Fruit fly (Drosophila melanogaster): ENCODE data around the gene RhoGAP68F.
A peak's percentile ranks its signal among the peaks of the same experiment; 100 is the strongest.

The RhoGAP68F gene

dm6 chr3L:12113589-12113988 lies 25.1 kb upstream of the RhoGAP68F start:
- no peak for TF ChIP-seq noc (tag; optimal IDR thresholded peaks at IDR 0.05)

- no peak for TF ChIP-seq noc (tag; optimal IDR thresholded peaks at IDR 0.05)
These were observed 24.5 kb upstream of the RhoGAP68F start for dm6 chr3L:12114188-12114587.

dm6 chr3L:12115103-12115502 lies 23.6 kb upstream of the RhoGAP68F start:
- no peak for TF ChIP-seq noc (tag; optimal IDR thresholded peaks at IDR 0.05)

- no peak for TF ChIP-seq noc (tag; optimal IDR thresholded peaks at IDR 0.05)
These were observed 22.5 kb upstream of the RhoGAP68F start, which contains the start of gene vers for dm6 chr3L:12115966-12116735. vers (plus strand) TSS chr3L:12116101.

dm6 chr3L:12118156-12118555 lies 20.5 kb upstream of the RhoGAP68F start, which contains the start of gene ssp:
ssp (plus strand) TSS chr3L:12118257.
- no peak for TF ChIP-seq noc (tag; optimal IDR thresholded peaks at IDR 0.05)

dm6 chr3L:12118631-12119030 lies 20.0 kb upstream of the RhoGAP68F start:
- no peak for TF ChIP-seq noc (tag; optimal IDR thresholded peaks at IDR 0.05)

- no peak for TF ChIP-seq noc (tag; optimal IDR thresholded peaks at IDR 0.05)
These were observed 18.7 kb upstream of the RhoGAP68F start, which contains the start of gene CG11560 for dm6 chr3L:12119875-12120485. CG11560 (plus strand) TSS chr3L:12120019.

- no peak for TF ChIP-seq noc (tag; optimal IDR thresholded peaks at IDR 0.05)
These were observed 15.8 kb upstream of the RhoGAP68F start for dm6 chr3L:12122891-12123290.

- no peak for TF ChIP-seq noc (tag; optimal IDR thresholded peaks at IDR 0.05)
These were observed 14.5 kb upstream of the RhoGAP68F start for dm6 chr3L:12124138-12124583.

dm6 chr3L:12124975-12125374 lies 13.7 kb upstream of the RhoGAP68F start, which contains the start of gene yps:
yps (minus strand) TSS chr3L:12125150.
- TF ChIP-seq noc (tag; optimal IDR thresholded peaks at IDR 0.05): peak; percentile 66

dm6 chr3L:12127294-12128029 lies 11.2 kb upstream of the RhoGAP68F start, which contains the start of the genes Ir68b and CG34241:
Ir68b (minus strand) TSS chr3L:12127394.
CG34241 (plus strand) TSS chr3L:12127979.
- no peak for TF ChIP-seq noc (tag; optimal IDR thresholded peaks at IDR 0.05)

dm6 chr3L:12129111-12129510 lies 9.6 kb upstream of the RhoGAP68F start, which contains the start of gene Lsp2:
Lsp2 (plus strand) TSS chr3L:12129393.
- no peak for TF ChIP-seq noc (tag; optimal IDR thresholded peaks at IDR 0.05)

dm6 chr3L:12131918-12132317 lies 6.8 kb upstream of the RhoGAP68F start, which contains the start of gene DEF8:
DEF8 (plus strand) TSS chr3L:12132146.
- TF ChIP-seq noc (tag; optimal IDR thresholded peaks at IDR 0.05): peak; percentile 62

dm6 chr3L:12136630-12137029 lies 2.0 kb upstream of the RhoGAP68F start, which contains the start of the genes CG5645 and Atg12:
CG5645 (minus strand) TSS chr3L:12136706.
Atg12 (plus strand) TSS chr3L:12136967.
- peak; percentile 56 for TF ChIP-seq noc (tag; optimal IDR thresholded peaks at IDR 0.05)

dm6 chr3L:12139232-12139698 lies 597 bp downstream of the RhoGAP68F start:
- TF ChIP-seq noc (tag; optimal IDR thresholded peaks at IDR 0.05): peak; percentile 75

Measured in whole organism, larva.